Worm (Caenorhabditis elegans) whole organism, L4 larva: Measurements from ENCODE around the gene idpp-7.
"Not testable (repeated sequence)": the region's sequence is repeated elsewhere in the genome, so short reads cannot be mapped to it uniquely, and the experiment has no call there.

Experiments
- R02D3.7 ChIP-seq: fragments of 150-350 bp; sonication (generic microtip); optimal IDR thresholded peaks from 3 replicates; lab custom pipeline; 2014; ENCODE audit warnings: missing biosample characterization, missing genetic modification characterization
- Y5F2A.4 ChIP-seq: fragments of 200-800 bp; sonication (Bioruptor generic); optimal IDR thresholded peaks from 2 replicates; lab custom pipeline; 2018; ENCODE audit warnings: mild to moderate bottlenecking, missing genetic modification characterization, missing compliant biosample characterization
- ZK546.5 ChIP-seq, 2 experiments: sonication (generic microtip); optimal IDR thresholded peaks; 2 replicates each; lab custom pipeline; 2017; ENCODE audit warnings: missing biosample characterization in 2 of 2, missing genetic modification characterization in 2 of 2
- aha-1 ChIP-seq: fragments of 150-350 bp; peaks from one replicate; lab custom pipeline; 2014; ENCODE audit warnings: missing biosample characterization, missing genetic modification characterization
- aly-2 ChIP-seq: sonication (generic microtip); optimal IDR thresholded peaks from 2 replicates; lab custom pipeline; 2018; ENCODE audit warnings: missing biosample characterization, missing genetic modification characterization
- ceh-32 ChIP-seq: sonication (generic microtip); optimal IDR thresholded peaks from 2 replicates; lab custom pipeline; 2016; ENCODE audit warnings: mild to moderate bottlenecking, missing genetic modification characterization, missing compliant biosample characterization; ENCODE audit not compliant: poor library complexity
- ces-1 ChIP-seq: fragments of 150-350 bp; sonication (generic microtip); optimal IDR thresholded peaks from 4 replicates; lab custom pipeline; 2014; ENCODE audit warnings: missing biosample characterization, missing genetic modification reagents, missing genetic modification characterization
- daf-16 ChIP-seq, 3 experiments: sonication (generic microtip); optimal IDR thresholded peaks; 2 replicates each; lab custom pipeline; 2016 to 2017; ENCODE audit warnings: missing genetic modification characterization in 3 of 3, missing genetic modification reagents in 3 of 3, mild to moderate bottlenecking in 2 of 3, missing compliant biosample characterization in 2 of 3, missing biosample characterization in 1 of 3, moderate library complexity in 1 of 3
- daf-8 ChIP-seq: fragments of 200-800 bp; sonication (Bioruptor generic); IDR thresholded peaks from 2 replicates; pipeline ENCODE4 v1.3.6; 2022; ENCODE audit warnings: missing genetic modification characterization, missing compliant biosample characterization
- dmd-9 ChIP-seq: fragments of 200-800 bp; sonication (Bioruptor generic); IDR thresholded peaks from 2 replicates; pipeline ENCODE4 v1.3.6; 2022; ENCODE audit warnings: missing genetic modification reagents, missing genetic modification characterization, missing compliant biosample characterization
- dpl-1 ChIP-seq: fragments of 150-350 bp; optimal IDR thresholded peaks from 2 replicates; lab custom pipeline; 2014; ENCODE audit warnings: missing biosample characterization, missing genetic modification reagents, missing genetic modification characterization
- egl-43 ChIP-seq: fragments of 200-800 bp; sonication (Bioruptor generic); IDR thresholded peaks from 2 replicates; pipeline ENCODE4 v1.3.6; 2022; ENCODE audit warnings: missing genetic modification reagents, missing genetic modification characterization, missing compliant biosample characterization
- hif-1 ChIP-seq, 2 experiments: sonication (generic microtip); optimal IDR thresholded peaks; 2 replicates each; lab custom pipeline; 2016 to 2017; ENCODE audit warnings: missing compliant biosample characterization in 2 of 2, missing genetic modification characterization in 2 of 2, missing genetic modification reagents in 2 of 2, missing genotype in 2 of 2, mild to moderate bottlenecking in 1 of 2
- lim-7 ChIP-seq: fragments of 200-800 bp; sonication (Bioruptor generic); IDR thresholded peaks from 2 replicates; pipeline ENCODE4 v1.3.6; 2022; ENCODE audit warnings: missing genetic modification characterization, missing compliant biosample characterization
- lin-13 ChIP-seq: fragments of 150-350 bp; optimal IDR thresholded peaks from 2 replicates; lab custom pipeline; 2014; ENCODE audit warnings: missing biosample characterization, missing genetic modification reagents, missing genetic modification characterization
- lin-29 ChIP-seq: fragments of 200-800 bp; sonication (Bioruptor generic); IDR thresholded peaks from 2 replicates; pipeline ENCODE4 v1.3.6; 2022; ENCODE audit warnings: missing genetic modification reagents, missing genetic modification characterization, missing compliant biosample characterization
- lsy-2 ChIP-seq, 2 experiments: fragments of 150-350 bp in 1 of 2; sonication (generic microtip) in 1 of 2; optimal IDR thresholded peaks; 2 replicates each; lab custom pipeline; 2014 to 2017; ENCODE audit warnings: missing biosample characterization in 2 of 2, missing genetic modification characterization in 2 of 2
- madf-5 ChIP-seq, 2 experiments: fragments of 200-800 bp; sonication (Bioruptor generic); IDR thresholded peaks; 2 replicates each; pipeline ENCODE4 v1.3.6; 2022; ENCODE audit warnings: missing compliant biosample characterization in 2 of 2, missing genetic modification characterization in 2 of 2
- mes-2 ChIP-seq: sonication (generic microtip); optimal IDR thresholded peaks from 2 replicates; lab custom pipeline; 2016; ENCODE audit warnings: missing genotype, mild to moderate bottlenecking, missing genetic modification characterization, missing compliant biosample characterization; ENCODE audit not compliant: poor library complexity, severe bottlenecking
- mxl-2 ChIP-seq: fragments of 200-800 bp; sonication (Bioruptor generic); conservative IDR thresholded peaks from 2 replicates; pipeline ENCODE4 v1.3.6; 2022; ENCODE audit warnings: missing genetic modification reagents, missing genetic modification characterization, missing compliant biosample characterization
- nhr-10 ChIP-seq: fragments of 150-350 bp; optimal IDR thresholded peaks from 2 replicates; lab custom pipeline; 2014; ENCODE audit warnings: missing biosample characterization, missing genetic modification characterization
- nhr-237 ChIP-seq: sonication (generic microtip); optimal IDR thresholded peaks from 2 replicates; lab custom pipeline; 2017; ENCODE audit warnings: missing biosample characterization, missing genetic modification characterization
- nhr-48 ChIP-seq: sonication (generic microtip); optimal IDR thresholded peaks from 2 replicates; lab custom pipeline; 2016; ENCODE audit warnings: mild to moderate bottlenecking, missing genetic modification characterization, missing compliant biosample characterization
- snpc-4 ChIP-seq: fragments of 150-350 bp; optimal IDR thresholded peaks from 2 replicates; lab custom pipeline; 2014; ENCODE audit warnings: missing biosample characterization, missing genetic modification characterization
- spr-1 ChIP-seq: sonication (generic microtip); optimal IDR thresholded peaks from 2 replicates; lab custom pipeline; 2016; ENCODE audit warnings: mild to moderate bottlenecking, missing genetic modification characterization, missing compliant biosample characterization
- unc-130 ChIP-seq: sonication (generic microtip); optimal IDR thresholded peaks from 2 replicates; lab custom pipeline; 2016; ENCODE audit warnings: missing genetic modification reagents, missing genetic modification characterization, missing compliant biosample characterization
- unc-62 ChIP-seq, 3 experiments: fragments of 150-350 bp in 1 of 3; sonication (generic microtip); optimal IDR thresholded peaks in 2 of 3; peaks in 1 of 3; 1 replicate in 1 of 3; 2 replicates in 2 of 3; lab custom pipeline; 2014 to 2017; ENCODE audit warnings: missing biosample characterization in 3 of 3, missing genetic modification characterization in 3 of 3, missing genetic modification reagents in 3 of 3, missing genotype in 1 of 3
- vab-7 ChIP-seq: fragments of 200-800 bp; sonication (Bioruptor generic); IDR thresholded peaks from 2 replicates; pipeline ENCODE4 v1.3.6; 2022; ENCODE audit warnings: missing genetic modification reagents, missing genetic modification characterization, missing compliant biosample characterization

idpp-7 gene

ce11 chrIV:12719664-12720063 lies at the start of gene idpp-7:
idpp-7 (plus strand) TSS chrIV:12719964.
- TF ChIP-seq ZK546.5 (tag; optimal IDR thresholded peaks at IDR 0.05; lab: Kevin White, UChicago) (no peak), unc-130 (no peak), snpc-4 (no peak), aly-2 (tag; lab: Kevin White, UChicago) (no peak), nhr-237 (tag; lab: Kevin White, UChicago) (no peak), unc-62 (GFP tag; optimal IDR thresholded peaks at IDR 0.05 in 1 of 2; lab: Kevin White, UChicago) (no peak), unc-62 (tag; optimal IDR thresholded peaks at IDR 0.05; lab: Kevin White, UChicago) (no peak), spr-1 (tag; lab: Kevin White, UChicago) (no peak), lsy-2 (tag; optimal IDR thresholded peaks at IDR 0.05; lab: Kevin White, UChicago) (no peak), vab-7 (no peak), lin-29 (GFP tag; lab: Robert Waterston, UW) (no peak), madf-5 (GFP tag; IDR thresholded peaks at IDR 0.05; lab: Robert Waterston, UW) (no peak), hif-1 (tag; optimal IDR thresholded peaks at IDR 0.05; lab: Kevin White, UChicago) (no peak), R02D3.7 (tag; lab: Kevin White, UChicago) (no peak), mxl-2 (no peak), mes-2 (tag; lab: Kevin White, UChicago) (no peak), dmd-9 (GFP tag; lab: Robert Waterston, UW) (no peak), ces-1 (GFP tag; lab: Kevin White, UChicago) (no peak)

DNA sequence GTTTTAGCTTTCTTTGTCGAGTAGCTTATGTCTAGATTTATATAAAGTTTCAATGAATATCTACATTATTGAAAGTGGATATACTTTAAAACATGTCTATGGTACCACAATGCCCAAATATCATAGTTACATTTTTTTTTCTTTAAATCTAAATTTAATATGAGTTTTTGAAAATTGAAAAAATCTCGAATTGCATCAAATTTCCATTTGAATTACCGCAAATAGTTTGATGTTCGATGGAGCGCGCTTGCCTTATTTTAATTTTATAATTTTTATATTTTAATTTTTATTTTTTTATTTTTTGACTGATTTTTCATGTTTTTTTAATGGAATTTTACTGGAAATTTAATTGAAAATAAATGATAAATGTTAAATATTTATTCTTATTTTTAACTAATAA lies 45.1 kb upstream of the idpp-7 start, which contains the start of gene T23B5.4:
TSS of gene T23B5.4 (plus strand) at position 301 of the 400 bp plus-strand sequence.
- TF ChIP-seq daf-16 (GFP tag; optimal IDR thresholded peaks at IDR 0.05; lab: Kevin White, UChicago) (no peak), daf-16 (tag; optimal IDR thresholded peaks at IDR 0.05; lab: Kevin White, UChicago) (no peak), lim-7 (GFP tag; lab: Robert Waterston, UW) (no peak), spr-1 (tag; lab: Kevin White, UChicago) (no peak)

DNA sequence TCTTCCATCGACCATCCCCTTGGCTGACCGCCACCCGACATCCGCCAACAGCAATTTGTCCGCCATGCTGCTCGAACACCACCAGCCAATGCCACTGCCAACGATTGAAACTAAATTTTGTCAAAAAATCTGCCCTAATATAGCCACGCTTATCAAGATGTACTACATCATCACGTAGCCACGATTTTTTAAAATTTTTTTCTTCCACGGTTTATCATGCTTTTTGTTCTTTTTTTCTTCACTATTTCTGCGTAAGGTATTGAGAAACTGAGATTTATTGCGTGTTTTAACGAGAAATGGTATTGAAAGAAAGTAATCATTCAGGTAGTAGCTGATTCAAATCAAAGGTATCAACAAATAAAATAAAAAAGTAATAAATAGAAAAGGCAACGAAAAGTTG lies 42.6 kb upstream of the idpp-7 start, which contains the start of gene T23B5.6:
TSS of gene T23B5.6 (minus strand) at position 101 of the 400 bp plus-strand sequence.
- not testable (repeated sequence) for TF ChIP-seq egl-43; dpl-1 (GFP tag; lab: Kevin White, UChicago); daf-8 (GFP tag; lab: Robert Waterston, UW)

ce11 chrIV:12684341-12684740 lies 35.4 kb upstream of the idpp-7 start, which contains the start of gene prmt-9:
prmt-9 (minus strand) TSS chrIV:12684378.
- TF ChIP-seq lin-13 (GFP tag; lab: Kevin White, UChicago), result no peak
- peak in 1 of 2 experiments; percentile 16 for TF ChIP-seq lsy-2 (tag; optimal IDR thresholded peaks at IDR 0.05; lab: Kevin White, UChicago)
- TF ChIP-seq dpl-1 (GFP tag; lab: Kevin White, UChicago), result peak; percentile 68

DNA sequence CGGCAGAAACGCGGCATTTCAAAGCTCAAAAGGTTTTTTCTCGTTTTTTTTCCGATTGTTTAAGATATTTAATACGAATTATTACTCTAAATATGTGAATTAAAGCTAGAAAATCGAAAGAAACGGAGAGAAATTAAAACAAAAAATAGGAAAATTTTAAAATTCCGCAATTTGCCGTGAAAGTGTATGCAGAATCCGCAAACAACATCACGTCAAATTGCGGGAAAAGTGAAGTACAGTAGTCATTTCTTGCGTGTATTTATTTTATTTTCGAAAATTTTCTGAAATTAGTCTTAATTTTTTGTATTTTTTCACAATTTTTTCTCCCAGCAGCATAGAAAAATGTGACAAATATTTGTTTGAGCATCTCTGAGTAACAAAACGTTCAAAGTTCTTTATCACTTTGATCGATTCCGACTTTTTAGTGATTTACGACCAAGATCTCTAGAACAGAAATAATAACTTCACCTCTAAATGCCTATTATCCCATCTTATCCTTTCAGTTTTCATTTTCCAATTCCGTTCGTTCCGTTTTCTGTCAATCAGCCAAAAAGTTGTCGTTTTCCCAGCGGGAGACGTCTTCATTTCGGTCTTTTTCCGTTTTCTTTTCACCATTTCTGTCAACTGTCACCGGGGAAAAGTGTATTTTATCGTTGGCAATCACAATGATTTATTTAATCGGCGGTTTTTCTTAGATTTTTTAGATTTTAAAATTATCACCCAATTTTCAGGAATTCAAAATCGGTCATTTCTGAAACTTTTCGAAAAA lies 34.8 kb upstream of the idpp-7 start:
- no peak for TF ChIP-seq Y5F2A.4 (GFP tag; lab: Kevin White, UChicago)
- no peak for TF ChIP-seq nhr-48 (tag; lab: Kevin White, UChicago)
- TF ChIP-seq unc-62 (GFP tag; optimal IDR thresholded peaks at IDR 0.05 in 1 of 2; lab: Kevin White, UChicago), result peak in 1 of 2 experiments; percentile 11
- no peak for TF ChIP-seq unc-62 (tag; optimal IDR thresholded peaks at IDR 0.05; lab: Kevin White, UChicago)
- peak; percentile 16 for TF ChIP-seq aha-1 (tag; lab: Kevin White, UChicago)
- TF ChIP-seq ceh-32 (tag; lab: Kevin White, UChicago), result no peak
- TF ChIP-seq nhr-10 (tag; lab: Kevin White, UChicago), result no peak
